Worm (Caenorhabditis elegans) whole organism, L2 larva: Measurements from ENCODE around the gene dmsr-6.

Experiments
- ceh-16 ChIP-seq: fragments of 150-350 bp; optimal IDR thresholded peaks from 2 replicates; lab custom pipeline; 2014; ENCODE audit warnings: missing biosample characterization, missing genetic modification characterization
- fos-1 ChIP-seq: fragments of 150-350 bp; optimal IDR thresholded peaks from 2 replicates; lab custom pipeline; 2014; ENCODE audit warnings: missing biosample characterization, missing genetic modification characterization
- lsy-2 ChIP-seq, 2 experiments: fragments of 150-350 bp in 1 of 2; sonication (generic microtip) in 1 of 2; optimal IDR thresholded peaks; 2 replicates each; lab custom pipeline; 2014 to 2017; ENCODE audit warnings: missing biosample characterization in 2 of 2, missing genetic modification characterization in 2 of 2
- ztf-11 ChIP-seq: sonication (generic microtip); optimal IDR thresholded peaks from 2 replicates; lab custom pipeline; 2017; ENCODE audit warnings: missing biosample characterization, missing genetic modification characterization
- ztf-4 ChIP-seq: fragments of 150-350 bp; optimal IDR thresholded peaks from 2 replicates; lab custom pipeline; 2014; ENCODE audit warnings: missing biosample characterization, missing genetic modification characterization

DNA sequence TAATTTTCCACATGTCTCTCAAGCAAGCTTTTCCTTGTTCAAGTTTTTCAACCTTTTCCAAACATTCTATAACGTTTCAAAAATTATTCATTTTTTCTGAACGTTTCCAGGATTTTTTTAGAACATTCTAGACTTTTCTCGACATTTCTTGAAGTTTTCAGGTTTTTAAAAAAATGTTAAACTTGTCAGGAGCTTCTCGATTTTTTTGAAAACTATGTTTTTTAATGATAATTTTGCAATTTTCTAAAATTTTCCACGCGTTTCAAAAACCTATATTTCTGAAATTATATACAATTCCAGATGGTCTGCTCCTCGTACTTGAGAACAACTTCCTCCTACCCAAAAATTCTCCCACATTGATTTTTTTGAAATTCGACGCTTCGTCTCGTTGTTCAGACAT lies at the start of gene dmsr-6:
- TF ChIP-seq ceh-16 (tag; lab: Kevin White, UChicago) (no peak), fos-1 (no peak), ztf-11 (no peak), ztf-4 (tag; lab: Kevin White, UChicago) (no peak), lsy-2 (tag; optimal IDR thresholded peaks at IDR 0.05; lab: Kevin White, UChicago) (no peak)
